Worm (Caenorhabditis elegans) whole organism, L1 larva: ENCODE results near the gene dpy-19.
A peak's percentile ranks its signal among the peaks of the same experiment; 100 is the strongest.

Source experiments
- C34B4.2 ChIP-seq: sonication (generic microtip); optimal IDR thresholded peaks from 2 replicates; lab custom pipeline; 2017; ENCODE audit warnings: mild to moderate bottlenecking, missing genetic modification characterization, missing compliant biosample characterization
- aly-2 ChIP-seq: fragments of 150-350 bp; optimal IDR thresholded peaks from 2 replicates; lab custom pipeline; 2014; ENCODE audit warnings: missing biosample characterization, missing genetic modification characterization
- efl-1 ChIP-seq, 4 experiments: fragments of 150-350 bp; optimal IDR thresholded peaks in 3 of 4; peaks in 1 of 4; 1 replicate in 1 of 4; 2 replicates in 3 of 4; lab custom pipeline; 2014; ENCODE audit warnings: missing biosample characterization in 2 of 4, missing genetic modification characterization in 2 of 4, missing genetic modification reagents in 2 of 4
- fkh-10 ChIP-seq: sonication (generic microtip); optimal IDR thresholded peaks from 2 replicates; lab custom pipeline; 2017; ENCODE audit warnings: missing biosample characterization, missing genetic modification reagents, missing genetic modification characterization
- fkh-8 ChIP-seq: sonication (generic microtip); optimal IDR thresholded peaks from 2 replicates; lab custom pipeline; 2016; ENCODE audit warnings: mild to moderate bottlenecking, missing genetic modification characterization, missing compliant biosample characterization
- grh-1 ChIP-seq: fragments of 200-800 bp; sonication (Bioruptor generic); IDR thresholded peaks from 2 replicates; pipeline ENCODE4 v1.3.6; 2022; ENCODE audit warnings: missing genetic modification reagents, missing genetic modification characterization, missing compliant biosample characterization
- lin-14 ChIP-seq: fragments of 200-800 bp; sonication (Bioruptor generic); optimal IDR thresholded peaks from 2 replicates; lab custom pipeline; 2018; ENCODE audit warnings: mild to moderate bottlenecking, missing genetic modification characterization, moderate library complexity, missing compliant biosample characterization
- lin-35 ChIP-seq, 2 experiments: fragments of 150-350 bp; optimal IDR thresholded peaks; 2 replicates each; lab custom pipeline; 2014; ENCODE audit warnings: missing biosample characterization in 2 of 2, missing genetic modification characterization in 2 of 2, missing genetic modification reagents in 2 of 2
- mep-1 ChIP-seq: fragments of 150-350 bp; optimal IDR thresholded peaks from 2 replicates; lab custom pipeline; 2014; ENCODE audit warnings: missing biosample characterization, missing genetic modification characterization
- nhr-11 ChIP-seq: fragments of 150-350 bp; optimal IDR thresholded peaks from 2 replicates; lab custom pipeline; 2014; ENCODE audit warnings: missing biosample characterization, missing genetic modification characterization
- nhr-237 ChIP-seq: fragments of 150-350 bp; optimal IDR thresholded peaks from 2 replicates; lab custom pipeline; 2014; ENCODE audit warnings: missing biosample characterization, missing genetic modification characterization
- nhr-77 ChIP-seq: fragments of 150-350 bp; optimal IDR thresholded peaks from 2 replicates; lab custom pipeline; 2014; ENCODE audit warnings: missing biosample characterization, missing genetic modification characterization
- rnt-1 ChIP-seq: sonication (generic microtip); optimal IDR thresholded peaks from 2 replicates; lab custom pipeline; 2016; ENCODE audit warnings: mild to moderate bottlenecking, missing genetic modification characterization, moderate library complexity, missing compliant biosample characterization
- skn-1 ChIP-seq: fragments of 150-350 bp; optimal IDR thresholded peaks from 2 replicates; lab custom pipeline; 2014; ENCODE audit warnings: missing biosample characterization, missing genetic modification characterization
- snpc-4 ChIP-seq: fragments of 150-350 bp; optimal IDR thresholded peaks from 2 replicates; lab custom pipeline; 2014; ENCODE audit warnings: missing biosample characterization, missing genetic modification characterization
- sup-37 ChIP-seq: fragments of 200-800 bp; sonication (Bioruptor generic); optimal IDR thresholded peaks from 2 replicates; lab custom pipeline; 2018; ENCODE audit warnings: mild to moderate bottlenecking, missing genetic modification characterization, missing compliant biosample characterization
- ztf-11 ChIP-seq, 2 experiments: sonication (generic microtip); optimal IDR thresholded peaks; 2 replicates each; lab custom pipeline; 2016 to 2017; ENCODE audit warnings: missing genetic modification characterization in 2 of 2, missing biosample characterization in 1 of 2, missing compliant biosample characterization in 1 of 2

Gene dpy-19

DNA sequence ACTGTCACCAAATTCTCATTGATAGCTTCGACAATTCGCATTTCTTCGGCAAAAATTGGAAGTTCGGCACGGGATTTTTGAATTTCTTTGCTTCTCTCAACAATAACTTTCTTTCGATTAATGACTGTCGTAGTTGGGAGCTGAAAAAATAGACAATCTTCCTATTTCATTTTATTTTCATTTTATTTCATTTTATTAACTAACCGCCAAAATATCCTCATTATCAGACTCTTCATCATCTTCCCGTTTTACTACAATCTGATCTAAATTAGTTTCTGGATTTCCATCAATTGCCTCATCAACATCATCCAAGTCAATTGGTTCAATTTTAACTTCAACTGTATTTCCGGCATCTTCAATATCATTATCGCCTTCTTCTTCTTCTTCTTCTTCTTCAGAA is 53.7 kb downstream of the dpy-19 start:
- TF ChIP-seq snpc-4 (tag; lab: Kevin White, UChicago) (no peak), skn-1 (tag; lab: Kevin White, UChicago) (no peak), sup-37 (GFP tag; lab: Kevin White, UChicago) (no peak), mep-1 (no peak), nhr-237 (tag; lab: Kevin White, UChicago) (no peak), ztf-11 (tag; optimal IDR thresholded peaks at IDR 0.05; lab: Kevin White, UChicago) (no peak), fkh-10 (no peak), lin-14 (GFP tag; lab: Kevin White, UChicago) (no peak), rnt-1 (tag; lab: Kevin White, UChicago) (no peak), efl-1 (optimal IDR thresholded peaks at IDR 0.05; lab: Kevin White, UChicago) (no peak), efl-1 (GFP tag; optimal IDR thresholded peaks at IDR 0.05 in 1 of 2; lab: Kevin White, UChicago) (no peak), nhr-77 (tag; lab: Kevin White, UChicago) (no peak), grh-1 (no peak), fkh-8 (no peak), aly-2 (no peak), lin-35 (GFP tag; optimal IDR thresholded peaks at IDR 0.05; lab: Kevin White, UChicago) (no peak), C34B4.2 (no peak)

- TF ChIP-seq nhr-11 (tag; lab: Kevin White, UChicago), result no peak
- no peak for TF ChIP-seq efl-1 (optimal IDR thresholded peaks at IDR 0.05; lab: Kevin White, UChicago)
- peak in 1 of 2 experiments; percentile 23 for TF ChIP-seq efl-1 (GFP tag; optimal IDR thresholded peaks at IDR 0.05 in 1 of 2; lab: Kevin White, UChicago)
Measured at ce11 chrIII:8611282-8611681, 56.0 kb downstream of the dpy-19 start.
